Worm (Caenorhabditis elegans): ENCODE results near the gene F40G9.9.

The F40G9.9 gene

DNA sequence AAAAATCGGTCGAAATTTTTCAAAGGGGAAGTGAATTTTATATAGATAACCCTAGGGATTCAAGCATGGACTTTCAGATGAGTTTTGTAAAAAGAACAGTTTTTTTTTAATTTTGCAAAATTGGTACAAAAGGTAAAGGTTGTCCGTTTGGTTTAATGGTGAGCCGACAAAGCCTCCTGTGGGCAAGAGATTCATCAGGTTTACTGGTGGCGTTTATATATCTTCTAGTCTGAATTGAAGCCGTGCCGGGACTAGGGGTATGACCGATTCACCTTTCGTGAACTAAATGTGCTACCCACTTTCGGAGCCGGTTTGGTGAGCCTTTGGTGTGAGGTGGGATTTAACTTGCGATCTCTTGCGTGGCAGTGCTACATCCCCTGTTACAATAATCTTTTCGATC is 6.6 kb upstream of the F40G9.9 start:
- no peak for TF ChIP-seq snpc-4 (tag; optimal IDR thresholded peaks at IDR 0.05)

- TF ChIP-seq tbx-2 (tag; optimal IDR thresholded peaks at IDR 0.05) (no peak), mml-1 (tag; optimal IDR thresholded peaks at IDR 0.05) (no peak), fkh-10 (GFP tag; optimal IDR thresholded peaks at IDR 0.05) (no peak), fos-1 (tag; optimal IDR thresholded peaks at IDR 0.05) (no peak), egl-27 (tag; optimal IDR thresholded peaks at IDR 0.05) (no peak), lin-15B (tag; optimal IDR thresholded peaks at IDR 0.05) (no peak), snpc-4 (tag; optimal IDR thresholded peaks at IDR 0.05) (no peak), nhr-77 (tag; optimal IDR thresholded peaks at IDR 0.05) (no peak), ceh-82 (tag; optimal IDR thresholded peaks at IDR 0.05) (no peak), nhr-25 (tag; optimal IDR thresholded peaks at IDR 0.05) (no peak), elt-3 (tag; optimal IDR thresholded peaks at IDR 0.05) (no peak), elt-2 (tag; optimal IDR thresholded peaks at IDR 0.05) (no peak), fkh-2 (tag; optimal IDR thresholded peaks at IDR 0.05) (no peak), ceh-16 (tag; optimal IDR thresholded peaks at IDR 0.05) (no peak)
Observed at ce11 chrIII:177715-178114, 6.2 kb upstream of the F40G9.9 start, which contains the start of gene F40G9.14. Gene F40G9.14 (minus strand): TSS chrIII:177815.

- TF ChIP-seq nhr-25 (tag; optimal IDR thresholded peaks at IDR 0.05) (no peak), ceh-9 (tag; optimal IDR thresholded peaks at IDR 0.05) (no peak), mml-1 (tag; optimal IDR thresholded peaks at IDR 0.05) (no peak), fkh-2 (tag; optimal IDR thresholded peaks at IDR 0.05) (no peak), ceh-28 (tag; optimal IDR thresholded peaks at IDR 0.05) (no peak), nfya-1 (tag; optimal IDR thresholded peaks at IDR 0.05; ENCODE audit: insufficient read depth) (no peak), nhr-11 (tag; optimal IDR thresholded peaks at IDR 0.05) (no peak), eor-1 (tag; optimal IDR thresholded peaks at IDR 0.05) (no peak), elt-3 (tag; optimal IDR thresholded peaks at IDR 0.05) (no peak), R02D3.7 (tag; optimal IDR thresholded peaks at IDR 0.05) (no peak), nhr-237 (tag; optimal IDR thresholded peaks at IDR 0.05) (no peak), lin-15B (tag; optimal IDR thresholded peaks at IDR 0.05) (no peak), ztf-4 (tag; optimal IDR thresholded peaks at IDR 0.05) (no peak), nhr-43 (tag; optimal IDR thresholded peaks at IDR 0.05; ENCODE audit: poor library complexity, severe bottlenecking) (no peak), lsy-12 (tag; optimal IDR thresholded peaks at IDR 0.05) (no peak), sea-2 (GFP tag; optimal IDR thresholded peaks at IDR 0.05) (no peak), nhr-77 (tag; optimal IDR thresholded peaks at IDR 0.05) (no peak)
Observed at ce11 chrIII:175733-176132, 4.2 kb upstream of the F40G9.9 start, which contains the start of gene clec-148. Gene clec-148 (minus strand): TSS chrIII:175833.

DNA sequence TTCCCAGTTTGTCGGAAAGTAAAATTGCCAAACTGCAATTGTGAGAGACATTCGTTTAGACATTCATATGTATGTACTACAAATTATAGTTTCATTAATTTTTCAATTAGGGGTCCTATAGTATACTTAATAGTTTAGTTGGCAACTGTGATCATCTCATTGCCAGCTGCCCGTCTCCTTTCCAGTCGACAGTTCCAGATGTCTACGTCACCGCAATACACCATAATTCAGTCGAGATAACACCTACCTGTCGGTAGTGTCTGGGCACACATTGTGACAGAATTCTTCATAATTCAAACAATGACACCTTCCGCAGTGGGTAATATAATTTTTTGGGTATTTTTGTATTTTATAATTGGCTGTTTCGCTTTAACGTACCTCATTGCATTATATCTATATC is 2.0 kb upstream of the F40G9.9 start, which contains the start of gene F40G9.19:
F40G9.19 (plus strand) TSS at position 301 of the 400 bp plus-strand sequence.
- TF ChIP-seq fkh-10 (GFP tag; optimal IDR thresholded peaks at IDR 0.05): no peak
- TF ChIP-seq ceh-16 (tag; optimal IDR thresholded peaks at IDR 0.05): no peak
- no peak for TF ChIP-seq unc-39 (tag; optimal IDR thresholded peaks at IDR 0.05)
- no peak for TF ChIP-seq mdl-1 (tag; optimal IDR thresholded peaks at IDR 0.05)
- TF ChIP-seq lin-15B (tag; optimal IDR thresholded peaks at IDR 0.05): no peak
- no peak for TF ChIP-seq tbx-2 (tag; optimal IDR thresholded peaks at IDR 0.05)
- no peak for TF ChIP-seq nhr-43 (tag; optimal IDR thresholded peaks at IDR 0.05; ENCODE audit: poor library complexity, severe bottlenecking)
- no peak for TF ChIP-seq eor-1 (tag; optimal IDR thresholded peaks at IDR 0.05)
- TF ChIP-seq R02D3.7 (tag; optimal IDR thresholded peaks at IDR 0.05): no peak
- no peak for TF ChIP-seq nhr-76 (tag; optimal IDR thresholded peaks at IDR 0.05)
- no peak for TF ChIP-seq fos-1 (tag; optimal IDR thresholded peaks at IDR 0.05)
- no peak for TF ChIP-seq elt-2 (tag; optimal IDR thresholded peaks at IDR 0.05)
- no peak for TF ChIP-seq ztf-11 (tag; optimal IDR thresholded peaks at IDR 0.05)
- no peak for TF ChIP-seq mml-1 (tag; optimal IDR thresholded peaks at IDR 0.05)
- no peak for TF ChIP-seq nhr-28 (tag; optimal IDR thresholded peaks at IDR 0.05)
- TF ChIP-seq egl-5 (tag; optimal IDR thresholded peaks at IDR 0.05): no peak

DNA sequence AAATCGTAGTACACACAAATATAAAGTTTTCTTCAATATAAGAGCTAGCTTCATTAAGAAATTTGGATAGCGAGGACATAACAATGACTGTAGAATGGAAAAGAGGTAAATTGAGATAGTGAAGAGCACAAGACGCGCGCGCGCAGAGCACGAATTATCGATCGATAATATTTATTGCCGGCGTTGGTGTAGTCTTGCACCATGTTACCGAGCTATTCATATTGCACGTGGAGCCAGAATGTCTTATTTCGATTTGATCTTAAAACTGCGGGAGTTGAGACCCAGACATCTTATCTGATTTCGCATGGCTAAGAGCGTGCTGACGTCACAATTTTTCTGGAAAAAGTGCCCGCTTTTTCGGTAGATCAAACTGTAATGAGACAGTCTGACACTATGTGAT is 2.0 kb downstream of the F40G9.9 start, which contains the start of gene F40G9.18:
F40G9.18 (minus strand) TSS at position 101 of the 400 bp plus-strand sequence.
- no peak for TF ChIP-seq nhr-77 (tag; optimal IDR thresholded peaks at IDR 0.05)
- no peak for TF ChIP-seq daf-12 (tag; optimal IDR thresholded peaks at IDR 0.05)
- no peak for TF ChIP-seq nhr-23 (tag; optimal IDR thresholded peaks at IDR 0.05)
- no peak for TF ChIP-seq ama-1 (optimal IDR thresholded peaks at IDR 0.05)
- TF ChIP-seq mdl-1 (tag; optimal IDR thresholded peaks at IDR 0.05): no peak
- TF ChIP-seq jun-1 (tag; optimal IDR thresholded peaks at IDR 0.05): no peak
- TF ChIP-seq egl-5 (tag; optimal IDR thresholded peaks at IDR 0.05): no peak
- TF ChIP-seq ceh-16 (tag; optimal IDR thresholded peaks at IDR 0.05): no peak
- TF ChIP-seq elt-1 (tag; optimal IDR thresholded peaks at IDR 0.05): no peak
- TF ChIP-seq hmg-11 (tag; optimal IDR thresholded peaks at IDR 0.05): no peak
- TF ChIP-seq lin-39 (tag; optimal IDR thresholded peaks at IDR 0.05): no peak
- no peak for TF ChIP-seq sea-2 (GFP tag; optimal IDR thresholded peaks at IDR 0.05)
- no peak for TF ChIP-seq nhr-237 (tag; optimal IDR thresholded peaks at IDR 0.05)
- TF ChIP-seq aly-2 (tag; optimal IDR thresholded peaks at IDR 0.05): no peak
- no peak for TF ChIP-seq nhr-28 (tag; optimal IDR thresholded peaks at IDR 0.05)
- TF ChIP-seq lin-15B (tag; optimal IDR thresholded peaks at IDR 0.05): no peak
- no peak for TF ChIP-seq skn-1 (tag; optimal IDR thresholded peaks at IDR 0.05)
- no peak for TF ChIP-seq fkh-10 (GFP tag; optimal IDR thresholded peaks at IDR 0.05)
- no peak for TF ChIP-seq fos-1 (tag; optimal IDR thresholded peaks at IDR 0.05)
